Worm (Caenorhabditis elegans) whole organism, late embryonic: ENCODE data around the gene W02D7.12.

Source experiments
- K02D7.2 ChIP-seq: sonication (generic microtip); optimal IDR thresholded peaks from 2 replicates; lab custom pipeline; 2017; ENCODE audit warnings: mild to moderate bottlenecking, missing genetic modification characterization, missing compliant biosample characterization
- T23F11.4 ChIP-seq: fragments of 200-800 bp; sonication (Bioruptor generic); optimal IDR thresholded peaks from 2 replicates; lab custom pipeline; 2018; ENCODE audit warnings: mild to moderate bottlenecking, missing genetic modification characterization, missing compliant biosample characterization
- Y22D7AL.16 ChIP-seq: sonication (generic microtip); optimal IDR thresholded peaks from 2 replicates; lab custom pipeline; 2016; ENCODE audit warnings: missing genetic modification characterization, missing compliant biosample characterization
- ceh-14 ChIP-seq: sonication (generic microtip); optimal IDR thresholded peaks from 2 replicates; lab custom pipeline; 2016; ENCODE audit warnings: missing genotype, missing genetic modification characterization, missing compliant biosample characterization
- ceh-19 ChIP-seq: fragments of 200-800 bp; sonication (Bioruptor generic); optimal IDR thresholded peaks from 2 replicates; lab custom pipeline; 2018; ENCODE audit warnings: mild to moderate bottlenecking, missing genetic modification characterization, missing compliant biosample characterization
- ceh-22 ChIP-seq: sonication (generic microtip); optimal IDR thresholded peaks from 2 replicates; lab custom pipeline; 2017; ENCODE audit warnings: missing biosample characterization, missing genetic modification characterization
- ceh-31 ChIP-seq: sonication (generic microtip); optimal IDR thresholded peaks from 2 replicates; lab custom pipeline; 2016; ENCODE audit warnings: missing genetic modification characterization, missing compliant biosample characterization
- ceh-48 ChIP-seq: sonication (generic microtip); optimal IDR thresholded peaks from 2 replicates; lab custom pipeline; 2016; ENCODE audit warnings: missing genetic modification characterization, inconsistent platforms, missing compliant biosample characterization
- ceh-9 ChIP-seq: sonication (generic microtip); optimal IDR thresholded peaks from 2 replicates; lab custom pipeline; 2016; ENCODE audit warnings: mild to moderate bottlenecking, missing genetic modification characterization, inconsistent platforms, missing compliant biosample characterization
- dmd-4 ChIP-seq: sonication (generic microtip); optimal IDR thresholded peaks from 2 replicates; lab custom pipeline; 2016; ENCODE audit warnings: borderline replicate concordance, missing genetic modification characterization, missing compliant biosample characterization
- ets-4 ChIP-seq: sonication (generic microtip); optimal IDR thresholded peaks from 2 replicates; lab custom pipeline; 2016; ENCODE audit warnings: missing genetic modification characterization, missing compliant biosample characterization
- eyg-1 ChIP-seq: sonication (generic microtip); optimal IDR thresholded peaks from 2 replicates; lab custom pipeline; 2016; ENCODE audit warnings: missing genotype, missing genetic modification characterization, missing compliant biosample characterization
- fax-1 ChIP-seq: sonication (generic microtip); optimal IDR thresholded peaks from 2 replicates; lab custom pipeline; 2016; ENCODE audit warnings: missing genotype, missing genetic modification characterization, missing compliant biosample characterization
- fkh-6 ChIP-seq: sonication (generic microtip); optimal IDR thresholded peaks from 2 replicates; lab custom pipeline; 2016; ENCODE audit warnings: missing genetic modification characterization, missing compliant biosample characterization
- hlh-13 ChIP-seq: fragments of 200-800 bp; sonication (Bioruptor generic); optimal IDR thresholded peaks from 2 replicates; lab custom pipeline; 2018; ENCODE audit warnings: mild to moderate bottlenecking, missing genetic modification characterization, missing compliant biosample characterization
- hlh-15 ChIP-seq: sonication (generic microtip); optimal IDR thresholded peaks from 2 replicates; lab custom pipeline; 2016; ENCODE audit warnings: missing genetic modification characterization, missing compliant biosample characterization
- hlh-30 ChIP-seq: sonication (generic microtip); optimal IDR thresholded peaks from 2 replicates; lab custom pipeline; 2017; ENCODE audit warnings: antibody characterized with exemption, missing genetic modification characterization, missing compliant biosample characterization; ENCODE audit not compliant: insufficient read depth
- hlh-6 ChIP-seq: sonication (generic microtip); optimal IDR thresholded peaks from 2 replicates; lab custom pipeline; 2016; ENCODE audit warnings: missing genotype, missing genetic modification characterization, missing compliant biosample characterization
- lim-6 ChIP-seq: sonication (generic microtip); optimal IDR thresholded peaks from 2 replicates; lab custom pipeline; 2016; ENCODE audit warnings: missing genetic modification characterization, missing compliant biosample characterization
- madf-2 ChIP-seq: sonication (generic microtip); optimal IDR thresholded peaks from 2 replicates; lab custom pipeline; 2017; ENCODE audit warnings: missing genetic modification characterization, missing compliant biosample characterization
- mec-3 ChIP-seq: sonication (generic microtip); optimal IDR thresholded peaks from 2 replicates; lab custom pipeline; 2016; ENCODE audit warnings: borderline replicate concordance, missing genetic modification characterization, missing compliant biosample characterization
- nfya-1 ChIP-seq: sonication (generic microtip); optimal IDR thresholded peaks from 2 replicates; lab custom pipeline; 2017; ENCODE audit warnings: missing genetic modification characterization, mild to moderate bottlenecking, missing compliant biosample characterization, antibody characterized with exemption, moderate library complexity
- nhr-11 ChIP-seq: fragments of 150-350 bp; optimal IDR thresholded peaks from 2 replicates; lab custom pipeline; 2014; ENCODE audit warnings: missing biosample characterization, missing genetic modification characterization
- npax-4 ChIP-seq: sonication (generic microtip); optimal IDR thresholded peaks from 2 replicates; lab custom pipeline; 2016; ENCODE audit warnings: missing genetic modification characterization, missing compliant biosample characterization
- odd-2 ChIP-seq: sonication (generic microtip); optimal IDR thresholded peaks from 2 replicates; lab custom pipeline; 2017; ENCODE audit warnings: antibody characterized with exemption, mild to moderate bottlenecking, missing genetic modification characterization, missing compliant biosample characterization
- pag-3 ChIP-seq: sonication (generic microtip); optimal IDR thresholded peaks from 2 replicates; lab custom pipeline; 2016; ENCODE audit warnings: missing compliant biosample characterization, missing genetic modification characterization, borderline replicate concordance
- pax-1 ChIP-seq: fragments of 150-350 bp; optimal IDR thresholded peaks from 2 replicates; lab custom pipeline; 2014; ENCODE audit warnings: missing biosample characterization, missing genetic modification characterization
- pha-4 ChIP-seq: fragments of 150-350 bp; optimal IDR thresholded peaks from 2 replicates; lab custom pipeline; 2018; ENCODE audit warnings: missing biosample characterization, missing genetic modification reagents, missing genetic modification characterization
- ref-2 ChIP-seq: sonication (generic microtip); optimal IDR thresholded peaks from 2 replicates; lab custom pipeline; 2016; ENCODE audit warnings: missing genetic modification characterization, missing compliant biosample characterization
- sdc-2 ChIP-seq: sonication (generic microtip); optimal IDR thresholded peaks from 2 replicates; lab custom pipeline; 2016; ENCODE audit warnings: missing genotype, missing genetic modification characterization, missing compliant biosample characterization
- sox-4 ChIP-seq: sonication (generic microtip); optimal IDR thresholded peaks from 2 replicates; lab custom pipeline; 2017; ENCODE audit warnings: mild to moderate bottlenecking, missing genetic modification characterization, inconsistent platforms, missing compliant biosample characterization
- syd-9 ChIP-seq: sonication (generic microtip); optimal IDR thresholded peaks from 2 replicates; lab custom pipeline; 2016; ENCODE audit warnings: mild to moderate bottlenecking, missing genetic modification characterization, moderate library complexity, missing compliant biosample characterization
- tbx-2 ChIP-seq: sonication (generic microtip); optimal IDR thresholded peaks from 2 replicates; lab custom pipeline; 2016; ENCODE audit warnings: missing genetic modification characterization, missing compliant biosample characterization
- tbx-7 ChIP-seq: sonication (generic microtip); optimal IDR thresholded peaks from 2 replicates; lab custom pipeline; 2016; ENCODE audit warnings: missing genotype, missing genetic modification characterization, missing compliant biosample characterization
- unc-42 ChIP-seq: sonication (generic microtip); optimal IDR thresholded peaks from 2 replicates; lab custom pipeline; 2016; ENCODE audit warnings: missing genotype, missing genetic modification characterization, missing compliant biosample characterization
- unc-55 ChIP-seq: sonication (generic microtip); optimal IDR thresholded peaks from 2 replicates; lab custom pipeline; 2017; ENCODE audit warnings: missing biosample characterization, missing genetic modification reagents, missing genetic modification characterization
- unc-86 ChIP-seq: sonication (generic microtip); optimal IDR thresholded peaks from 2 replicates; lab custom pipeline; 2016; ENCODE audit warnings: missing genetic modification characterization, missing compliant biosample characterization

Gene W02D7.12

ce11 chrV:8311210-8311609, at the start of gene W02D7.12:
TSS of gene W02D7.12 (plus strand) at chrV:8311510.
- TF ChIP-seq hlh-30 (tag; lab: Kevin White, UChicago): no peak
- TF ChIP-seq sdc-2 (tag; lab: Kevin White, UChicago): no peak
- TF ChIP-seq tbx-7: no peak
- no peak for TF ChIP-seq sox-4 (tag; lab: Kevin White, UChicago)
- TF ChIP-seq T23F11.4 (GFP tag; lab: Kevin White, UChicago): no peak
- TF ChIP-seq nhr-11 (tag; lab: Kevin White, UChicago): no peak
- TF ChIP-seq ets-4: no peak
- TF ChIP-seq hlh-13 (GFP tag; lab: Kevin White, UChicago): no peak
- TF ChIP-seq Y22D7AL.16 (tag; lab: Kevin White, UChicago): no peak
- no peak for TF ChIP-seq lim-6 (tag; lab: Kevin White, UChicago)
- no peak for TF ChIP-seq ceh-48
- TF ChIP-seq nfya-1 (tag; lab: Kevin White, UChicago): no peak
- no peak for TF ChIP-seq npax-4 (tag; lab: Kevin White, UChicago)
- no peak for TF ChIP-seq unc-55 (GFP tag; lab: Kevin White, UChicago)
- TF ChIP-seq unc-42 (tag; lab: Kevin White, UChicago): no peak

ce11 chrV:8262212-8262611, 49.1 kb upstream of the W02D7.12 start:
- no peak for TF ChIP-seq ceh-14
- TF ChIP-seq unc-42 (tag; lab: Kevin White, UChicago): no peak
- TF ChIP-seq tbx-2 (tag; lab: Kevin White, UChicago): no peak
- TF ChIP-seq pag-3 (tag; lab: Kevin White, UChicago): no peak
- TF ChIP-seq hlh-6 (tag; lab: Kevin White, UChicago): no peak
- TF ChIP-seq K02D7.2: no peak
- no peak for TF ChIP-seq ceh-9 (tag; lab: Kevin White, UChicago)
- TF ChIP-seq eyg-1 (tag; lab: Kevin White, UChicago): no peak
- TF ChIP-seq unc-55 (GFP tag; lab: Kevin White, UChicago): no peak
- TF ChIP-seq pha-4 (tag; lab: Kevin White, UChicago): no peak
- TF ChIP-seq ceh-19 (GFP tag; lab: Kevin White, UChicago): no peak
- TF ChIP-seq ceh-22 (tag; lab: Kevin White, UChicago): no peak

- no peak for TF ChIP-seq odd-2 (tag; lab: Kevin White, UChicago)
- TF ChIP-seq unc-42 (tag; lab: Kevin White, UChicago): no peak
- TF ChIP-seq dmd-4: no peak
- TF ChIP-seq unc-86 (tag; lab: Kevin White, UChicago): no peak
- no peak for TF ChIP-seq npax-4 (tag; lab: Kevin White, UChicago)
- TF ChIP-seq ceh-31: no peak
- TF ChIP-seq mec-3 (tag; lab: Kevin White, UChicago): no peak
- TF ChIP-seq eyg-1 (tag; lab: Kevin White, UChicago): no peak
- TF ChIP-seq Y22D7AL.16 (tag; lab: Kevin White, UChicago): no peak
- TF ChIP-seq syd-9 (tag; lab: Kevin White, UChicago): no peak
- TF ChIP-seq hlh-15 (tag; lab: Kevin White, UChicago): no peak
- TF ChIP-seq madf-2 (tag; lab: Kevin White, UChicago): no peak
- TF ChIP-seq unc-55 (GFP tag; lab: Kevin White, UChicago): no peak
Observed at ce11 chrV:8263466-8263865, 47.8 kb upstream of the W02D7.12 start, which contains the start of gene C16D9.8. TSS of gene C16D9.8 (minus strand) at chrV:8263566.

- TF ChIP-seq fax-1 (tag; lab: Kevin White, UChicago) (no peak), nfya-1 (tag; lab: Kevin White, UChicago) (no peak), pax-1 (tag; lab: Kevin White, UChicago) (no peak), K02D7.2 (no peak), T23F11.4 (GFP tag; lab: Kevin White, UChicago) (no peak), fkh-6 (tag; lab: Kevin White, UChicago) (no peak), ref-2 (tag; lab: Kevin White, UChicago) (no peak), nhr-11 (tag; lab: Kevin White, UChicago) (no peak)
Observed at ce11 chrV:8263941-8264340, 47.4 kb upstream of the W02D7.12 start, which contains the start of gene C16D9.9. TSS of gene C16D9.9 (plus strand) at chrV:8264241.
